Fruit fly (Drosophila melanogaster): ENCODE results near the gene Icmt.

Gene Icmt

DNA sequence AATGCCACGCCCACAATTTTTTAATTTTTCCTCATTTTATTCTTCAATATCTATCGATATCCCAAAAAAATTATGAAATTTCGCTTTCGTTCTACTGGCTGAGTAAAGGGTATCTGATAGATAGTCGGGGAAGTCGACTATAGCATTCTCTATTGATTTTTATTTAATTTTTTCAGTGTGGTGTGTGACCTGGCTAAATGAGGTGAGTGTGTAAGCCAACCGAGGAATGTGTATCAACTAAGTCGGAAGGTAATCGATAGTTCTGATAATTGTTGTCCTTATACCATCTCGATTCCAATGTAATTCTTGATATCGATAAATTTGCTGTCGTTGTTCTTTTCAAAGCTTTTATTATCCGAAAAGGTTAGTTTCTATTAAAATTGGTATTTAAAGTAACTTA is 11.6 kb upstream of the Icmt start, which contains the start of gene CG11263 (continued):
- TF ChIP-seq Hr3 (GFP tag; optimal IDR thresholded peaks at IDR 0.05) (peak; percentile 39), stc (GFP tag; IDR thresholded peaks at IDR 0.05) (no peak), CG42726 (GFP tag; IDR thresholded peaks at IDR 0.05; ENCODE audit: partially characterized antibody) (peak; percentile 65; the same call in 1 of the 2 replicates), CG10366 (GFP tag; IDR thresholded peaks at IDR 0.05) (peak; percentile 18; the same call in 1 of the 2 replicates), CG30020 (tag; optimal IDR thresholded peaks at IDR 0.05) (no peak), Abd-B (GFP tag; optimal IDR thresholded peaks at IDR 0.05) (peak; percentile 44), Dip3 (GFP tag; optimal IDR thresholded peaks at IDR 0.05) (peak; percentile 56), Sox100B (GFP tag; optimal IDR thresholded peaks at IDR 0.05) (no peak), CG8924 (tag; optimal IDR thresholded peaks at IDR 0.05) (no peak), Xrp1 (GFP tag; IDR thresholded peaks at IDR 0.05) (peak; percentile 60; the same call in 1 of the 2 replicates), CG2712 (tag; optimal IDR thresholded peaks at IDR 0.05) (peak; percentile 47), bab2 (GFP tag; optimal IDR thresholded peaks at IDR 0.05) (peak; percentile 50), cato (GFP tag; optimal IDR thresholded peaks at IDR 0.05; ENCODE audit: borderline replicate concordance) (no peak), CG1647 (GFP tag; optimal IDR thresholded peaks at IDR 0.05) (peak; percentile 58), Mad (GFP tag; optimal IDR thresholded peaks at IDR 0.05) (peak; percentile 19), CG8089 (GFP tag; optimal IDR thresholded peaks at IDR 0.05) (peak; percentile 24), Lim3 (GFP tag; IDR thresholded peaks at IDR 0.05) (no peak), CG14050 (GFP tag; IDR thresholded peaks at IDR 0.05) (no peak), ac (GFP tag; optimal IDR thresholded peaks at IDR 0.05) (no peak), CG14710 (tag; optimal IDR thresholded peaks at IDR 0.05) (no peak), CG9932 (GFP tag; IDR thresholded peaks at IDR 0.05) (peak; percentile 67; the same call in 1 of the 2 replicates), Elba2 (GFP tag; optimal IDR thresholded peaks at IDR 0.05) (no peak), croc (GFP tag; conservative IDR thresholded peaks at IDR 0.05) (no peak), zen2 (GFP tag; IDR thresholded peaks at IDR 0.05; ENCODE audit: partially characterized antibody) (peak; percentile 74), CG10462 (GFP tag; optimal IDR thresholded peaks at IDR 0.05) (no peak), CG3838 (GFP tag; optimal IDR thresholded peaks at IDR 0.05) (no peak), CG5953 (GFP tag; IDR thresholded peaks at IDR 0.05) (no peak), pita (GFP tag; optimal IDR thresholded peaks at IDR 0.05) (peak; percentile 52), grau (tag; optimal IDR thresholded peaks at IDR 0.05) (no peak), onecut (GFP tag; IDR thresholded peaks at IDR 0.05) (peak; percentile 67), CG6791 (GFP tag; IDR thresholded peaks at IDR 0.05; ENCODE audit: partially characterized antibody) (peak; percentile 88), CG12071 (GFP tag; optimal IDR thresholded peaks at IDR 0.05) (no peak), dmrt99B (tag; optimal IDR thresholded peaks at IDR 0.05) (no peak), gcm2 (GFP tag; optimal IDR thresholded peaks at IDR 0.05) (peak; percentile 12), dysf (GFP tag; IDR thresholded peaks at IDR 0.05) (peak; percentile 43; the same call in 1 of the 3 replicates), Atf3 (GFP tag; optimal IDR thresholded peaks at IDR 0.05) (peak; percentile 29), slou (GFP tag; optimal IDR thresholded peaks at IDR 0.05) (peak; percentile 64), CG11398 (GFP tag; optimal IDR thresholded peaks at IDR 0.05) (peak; percentile 14), CG7928 (GFP tag; optimal IDR thresholded peaks at IDR 0.05) (no peak), Camta (GFP tag; optimal IDR thresholded peaks at IDR 0.05) (peak; percentile 33), wdn (GFP tag; IDR thresholded peaks at IDR 0.05) (no peak), ERR (GFP tag; optimal IDR thresholded peaks at IDR 0.05) (no peak), ase (GFP tag; IDR thresholded peaks at IDR 0.05) (peak; percentile 35; the same call in 1 of the 3 replicates), D (optimal IDR thresholded peaks at IDR 0.05) (no peak), D (GFP tag; optimal IDR thresholded peaks at IDR 0.05) (peak; percentile 24), E2f2 (GFP tag; IDR thresholded peaks at IDR 0.05) (peak; percentile 75), H15 (GFP tag; IDR thresholded peaks at IDR 0.05) (no peak), CG15479 (GFP tag; optimal IDR thresholded peaks at IDR 0.05) (no peak), Taf1 (GFP tag; IDR thresholded peaks at IDR 0.05) (peak; percentile 54; the same call in 1 of the 2 replicates), eyg (GFP tag; optimal IDR thresholded peaks at IDR 0.05) (peak; percentile 22), chinmo (GFP tag; IDR thresholded peaks at IDR 0.05; ENCODE audit: partially characterized antibody) (peak; percentile 77; the same call in 2 of the 4 replicates), sens-2 (GFP tag; IDR thresholded peaks at IDR 0.05) (no peak)

All from whole organism, embryonic.